Worm (Caenorhabditis elegans) whole organism, young adult: ENCODE results near the gene F12A10.8.

Experiments used
- Y95B8A.8 ChIP-seq: fragments of 200-800 bp; sonication (Bioruptor generic); IDR thresholded peaks from 2 replicates; pipeline ENCODE4 v1.3.6; 2022; ENCODE audit warnings: missing genetic modification reagents, missing genetic modification characterization, missing compliant biosample characterization
- aptf-3 ChIP-seq: fragments of 200-800 bp; sonication (Bioruptor generic); IDR thresholded peaks from 2 replicates; pipeline ENCODE4 v1.3.6; 2022; ENCODE audit warnings: missing genetic modification characterization, missing compliant biosample characterization
- attf-6 ChIP-seq: fragments of 200-800 bp; sonication (Bioruptor generic); IDR thresholded peaks from 2 replicates; pipeline ENCODE4 v1.3.6; 2022; ENCODE audit warnings: missing genetic modification reagents, missing genetic modification characterization, missing compliant biosample characterization
- hmg-1.2 ChIP-seq: fragments of 200-800 bp; sonication (Bioruptor generic); IDR thresholded peaks from 2 replicates; pipeline ENCODE4 v1.3.6; 2022; ENCODE audit warnings: missing genetic modification reagents, missing genetic modification characterization, missing compliant biosample characterization
- lin-54 ChIP-seq: fragments of 200-800 bp; sonication (Bioruptor generic); optimal IDR thresholded peaks from 2 replicates; lab custom pipeline; 2018; ENCODE audit warnings: mild to moderate bottlenecking, missing genetic modification characterization, missing compliant biosample characterization
- mcd-1 ChIP-seq: fragments of 200-800 bp; sonication (Bioruptor generic); IDR thresholded peaks from 2 replicates; pipeline ENCODE4 v1.3.6; 2022; ENCODE audit warnings: missing genetic modification reagents, missing genetic modification characterization, missing compliant biosample characterization
- rcor-1 ChIP-seq: fragments of 200-800 bp; sonication (Bioruptor generic); IDR thresholded peaks from 2 replicates; pipeline ENCODE4 v1.3.6; 2022; ENCODE audit warnings: missing genetic modification reagents, missing genetic modification characterization, missing compliant biosample characterization
- snpc-4 ChIP-seq, 5 experiments: fragments of 150-350 bp in 1 of 5; sonication (generic microtip) in 4 of 5; optimal IDR thresholded peaks; 2 replicates each; lab custom pipeline; 2014 to 2018; ENCODE audit warnings: missing genetic modification characterization in 5 of 5, missing biosample characterization in 3 of 5, antibody characterized with exemption in 2 of 5, mild to moderate bottlenecking in 2 of 5, missing compliant biosample characterization in 2 of 5, missing genotype in 2 of 5, moderate library complexity in 2 of 5, missing genetic modification reagents in 1 of 5
- zfh-2 ChIP-seq: fragments of 200-800 bp; sonication (Bioruptor generic); conservative IDR thresholded peaks from 2 replicates; pipeline ENCODE4 v1.3.6; 2022; ENCODE audit warnings: missing genetic modification reagents, missing genetic modification characterization, missing compliant biosample characterization

DNA sequence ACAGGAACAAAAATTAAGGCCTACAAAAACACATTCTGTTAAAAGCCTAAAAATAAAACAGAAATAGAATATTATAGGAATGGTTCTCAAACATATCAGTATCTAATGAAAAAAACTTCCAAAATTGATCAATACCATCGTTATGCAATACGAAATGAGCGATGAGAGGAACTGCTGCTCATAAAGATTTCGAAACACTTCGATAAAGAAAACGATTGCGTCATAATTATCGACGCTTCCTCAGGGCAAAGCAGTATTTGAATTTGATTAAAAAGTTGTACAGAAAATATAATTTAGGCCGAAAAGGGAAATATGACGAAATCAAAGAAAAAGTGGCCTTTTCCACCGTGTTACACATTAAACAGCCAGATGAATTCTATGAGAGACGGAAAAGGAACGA is 17.2 kb upstream of the F12A10.8 start:
- TF ChIP-seq snpc-4 (GFP tag; optimal IDR thresholded peaks at IDR 0.05; lab: Kevin White, UChicago) (no peak), snpc-4 (tag; optimal IDR thresholded peaks at IDR 0.05; lab: Kevin White, UChicago) (no peak), aptf-3 (GFP tag; lab: Robert Waterston, UW) (no peak), hmg-1.2 (GFP tag; lab: Robert Waterston, UW) (no peak), attf-6 (GFP tag; lab: Robert Waterston, UW) (no peak), zfh-2 (GFP tag; lab: Robert Waterston, UW) (no peak), Y95B8A.8 (GFP tag; lab: Robert Waterston, UW) (no peak), lin-54 (GFP tag; lab: Kevin White, UChicago) (no peak), mcd-1 (no peak), rcor-1 (GFP tag; lab: Robert Waterston, UW) (no peak)
